Worm (Caenorhabditis elegans) whole organism, young adult: ENCODE data around the gene C02H6.3.

ENCODE experiments used
- F49E8.2 ChIP-seq: sonication (generic microtip); optimal IDR thresholded peaks from 3 replicates; lab custom pipeline; 2017; ENCODE audit warnings: missing genetic modification characterization, mild to moderate bottlenecking, missing compliant biosample characterization, antibody characterized with exemption, moderate library complexity; ENCODE audit not compliant: insufficient read depth
- dpl-1 ChIP-seq: fragments of 150-350 bp; optimal IDR thresholded peaks from 2 replicates; lab custom pipeline; 2014; ENCODE audit warnings: missing biosample characterization, missing genetic modification reagents, missing genetic modification characterization
- hsf-1 ChIP-seq: fragments of 200-800 bp; sonication (Bioruptor generic); IDR thresholded peaks from 2 replicates; pipeline ENCODE4 v1.3.6; 2022; ENCODE audit warnings: missing genetic modification reagents, missing genetic modification characterization, missing compliant biosample characterization

DNA sequence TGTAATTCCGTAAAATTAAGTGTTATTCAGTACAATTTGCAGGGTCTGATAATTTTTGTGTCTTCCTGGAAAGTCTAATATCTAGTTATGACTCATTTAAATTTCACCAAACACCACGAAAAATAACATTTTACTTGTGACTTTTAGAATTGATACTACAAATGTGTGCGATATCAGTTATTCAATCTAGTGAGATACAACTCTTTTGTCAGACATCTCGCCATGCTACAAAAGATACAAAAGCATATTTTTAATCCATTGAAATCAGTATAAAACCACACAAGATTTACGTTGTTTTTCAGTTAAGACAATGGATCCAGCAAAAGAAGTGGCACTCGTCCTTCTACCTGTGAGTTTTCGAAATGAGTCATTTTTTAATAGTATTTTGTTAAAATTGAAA, 13.6 kb downstream of the C02H6.3 start, which contains the start of gene srx-56:
- TF ChIP-seq F49E8.2 (tag; lab: Kevin White, UChicago), result no peak
- no peak for TF ChIP-seq dpl-1
- no peak for TF ChIP-seq hsf-1 (GFP tag; lab: Robert Waterston, UW)
